Fruit fly (Drosophila melanogaster): Measurements from ENCODE around the gene Galk.

Gene Galk

DNA sequence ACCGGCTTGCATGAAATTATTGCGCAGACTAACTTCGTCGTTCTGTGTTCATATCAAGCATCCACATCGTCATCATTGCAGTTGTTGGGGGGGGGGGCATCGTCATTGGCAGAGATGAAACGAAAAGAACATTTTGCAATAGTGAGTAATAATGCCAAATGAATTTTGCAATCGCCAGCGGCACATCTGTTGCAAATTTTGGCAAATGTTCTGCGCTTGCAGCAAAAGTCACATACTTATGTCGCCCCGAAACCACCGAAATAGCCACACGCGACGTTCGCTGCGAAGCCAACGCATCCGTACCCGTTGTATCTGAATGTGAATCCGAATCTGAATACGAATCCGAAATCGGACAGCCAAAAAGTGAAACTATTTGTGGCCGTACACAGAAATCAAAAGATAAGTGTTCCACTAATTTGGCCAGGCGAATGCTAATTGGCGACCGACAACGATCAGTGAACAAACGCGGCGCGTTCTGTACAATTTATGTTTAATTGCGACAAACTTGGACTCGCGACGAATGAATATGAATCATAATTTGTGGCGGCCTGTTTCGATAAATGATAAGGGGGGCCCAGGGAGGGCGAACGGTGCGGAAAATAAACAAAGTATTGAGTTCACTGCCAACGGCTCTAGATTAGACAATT, 37.9 kb downstream of the Galk start:
- TF ChIP-seq psq (optimal IDR thresholded peaks at IDR 0.05), result no peak

- TF ChIP-seq ttk (optimal IDR thresholded peaks at IDR 0.05) (no peak), psq (optimal IDR thresholded peaks at IDR 0.05) (no peak), Sin3A (optimal IDR thresholded peaks at IDR 0.05) (no peak), h (optimal IDR thresholded peaks at IDR 0.05) (no peak), insv (optimal IDR thresholded peaks at IDR 0.05) (no peak), Myc (optimal IDR thresholded peaks at IDR 0.05) (no peak)
These were observed 46.2 kb downstream of the Galk start for dm6 chr3L:8939654-8940053.

Data from Kc167 (cell line).